Worm (Caenorhabditis elegans): Measurements from ENCODE around the gene C56C10.6.

DNA sequence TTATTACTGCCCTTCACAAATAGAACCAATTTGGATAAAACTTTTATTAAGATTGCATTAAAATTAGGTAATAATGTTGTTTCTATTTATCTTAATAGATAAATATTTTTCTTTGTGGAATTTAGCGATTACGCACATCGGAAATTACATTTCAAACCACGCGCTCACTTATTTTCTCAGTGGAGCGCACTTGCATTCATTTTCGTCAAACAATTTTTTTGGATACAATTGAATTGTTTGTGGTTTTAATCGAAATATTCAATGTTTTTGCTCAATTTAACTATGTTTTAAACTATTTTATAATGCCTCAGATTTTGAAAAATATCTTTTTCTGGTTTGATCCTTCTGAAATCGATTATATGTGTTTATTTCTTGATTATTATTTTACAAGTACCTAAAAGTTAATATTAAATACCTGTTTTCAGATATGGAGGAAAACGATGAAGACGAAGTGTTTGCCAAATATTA, 45.1 kb downstream of the C56C10.6 start, which contains the start of gene utp-20:
- TF ChIP-seq ceh-13 (GFP tag; optimal IDR thresholded peaks at IDR 0.05), result no peak
- TF ChIP-seq tra-4 (tag; optimal IDR thresholded peaks at IDR 0.05), result no peak
- TF ChIP-seq sea-1 (GFP tag; conservative IDR thresholded peaks at IDR 0.05), result no peak
- no peak for TF ChIP-seq ama-1 (optimal IDR thresholded peaks at IDR 0.05)
- no peak for TF ChIP-seq flt-1 (GFP tag; IDR thresholded peaks at IDR 0.05)
- TF ChIP-seq tbx-11 (GFP tag; IDR thresholded peaks at IDR 0.05), result no peak
- no peak for TF ChIP-seq B0310.2 (tag; optimal IDR thresholded peaks at IDR 0.05)
- no peak for TF ChIP-seq pes-1 (GFP tag; IDR thresholded peaks at IDR 0.05)
- TF ChIP-seq tbx-37 (GFP tag; conservative IDR thresholded peaks at IDR 0.05), result no peak
- TF ChIP-seq ceh-36 (tag; optimal IDR thresholded peaks at IDR 0.05), result no peak
- TF ChIP-seq hmg-4 (GFP tag; optimal IDR thresholded peaks at IDR 0.05), result no peak
- no peak for TF ChIP-seq ets-7 (tag; optimal IDR thresholded peaks at IDR 0.05)
